Fruit fly (Drosophila melanogaster) whole organism: ENCODE measurements around the gene Aasdh.

Experiments
- CG8478 ChIP-seq: fragments of >200 bp; optimal IDR thresholded peaks from 2 replicates; lab custom pipeline; 2018; ENCODE audit warnings: inconsistent platforms
- Dll ChIP-seq: fragments of >200 bp; optimal IDR thresholded peaks from 2 replicates; lab custom pipeline; 2017
- EcR ChIP-seq, 2 experiments: fragments of >200 bp; optimal IDR thresholded peaks; 2 replicates each; lab custom pipeline; 2017; ENCODE audit warnings: missing biosample characterization in 2 of 2, missing genetic modification characterization in 2 of 2, missing genetic modification reagents in 2 of 2
- pan ChIP-seq: fragments of >200 bp; optimal IDR thresholded peaks from 2 replicates; lab custom pipeline; 2017
- psq ChIP-seq: fragments of >200 bp; optimal IDR thresholded peaks from 2 replicates; lab custom pipeline; 2017
- usp ChIP-seq: fragments of >200 bp; optimal IDR thresholded peaks from 2 replicates; lab custom pipeline; 2017; ENCODE audit warnings: missing biosample characterization, missing genetic modification characterization, mixed read lengths

- TF ChIP-seq psq (no peak), CG8478 (no peak), pan (lab: Kevin White, UChicago) (peak; percentile 58), EcR (GFP tag; optimal IDR thresholded peaks at IDR 0.05; lab: Kevin White, UChicago) (no peak), usp (no peak), Dll (no peak)
Observed at dm6 chr2L:8420259-8420930, 29.0 kb downstream of the Aasdh start.
